Worm (Caenorhabditis elegans) whole organism, L2 larva: ENCODE data around the gene str-171.
"Not testable (repeated sequence)": the region's sequence is repeated elsewhere in the genome, so short reads cannot be mapped to it uniquely, and the experiment has no call there.

ENCODE experiments used
- C34F6.9 ChIP-seq: fragments of 150-350 bp; optimal IDR thresholded peaks from 2 replicates; lab custom pipeline; 2014; ENCODE audit warnings: missing biosample characterization, missing genetic modification characterization
- F13H6.1 ChIP-seq: sonication (generic microtip); optimal IDR thresholded peaks from 2 replicates; lab custom pipeline; 2016; ENCODE audit warnings: missing genetic modification characterization, missing compliant biosample characterization
- R02D3.7 ChIP-seq: fragments of 150-350 bp; optimal IDR thresholded peaks from 2 replicates; lab custom pipeline; 2014; ENCODE audit warnings: missing biosample characterization, missing genetic modification characterization
- Y55F3AM.14 ChIP-seq: fragments of 200-800 bp; sonication (Bioruptor generic); optimal IDR thresholded peaks from 2 replicates; lab custom pipeline; 2018; ENCODE audit warnings: mild to moderate bottlenecking, missing genetic modification characterization, missing compliant biosample characterization
- alr-1 ChIP-seq: fragments of 150-350 bp; optimal IDR thresholded peaks from 2 replicates; lab custom pipeline; 2014; ENCODE audit warnings: missing biosample characterization, missing genetic modification characterization
- ama-1 ChIP-seq: fragments of 150-350 bp; optimal IDR thresholded peaks from 2 replicates; lab custom pipeline; 2018; ENCODE audit warnings: inconsistent platforms
- ceh-16 ChIP-seq: fragments of 150-350 bp; optimal IDR thresholded peaks from 2 replicates; lab custom pipeline; 2014; ENCODE audit warnings: missing biosample characterization, missing genetic modification characterization
- crh-2 ChIP-seq: sonication (generic microtip); optimal IDR thresholded peaks from 2 replicates; lab custom pipeline; 2017; ENCODE audit warnings: missing biosample characterization, missing genetic modification characterization
- gmeb-1 ChIP-seq: fragments of 150-350 bp; optimal IDR thresholded peaks from 2 replicates; lab custom pipeline; 2014; ENCODE audit warnings: missing biosample characterization, missing genetic modification characterization
- lin-11 ChIP-seq: fragments of 150-350 bp; sonication (generic microtip); optimal IDR thresholded peaks from 2 replicates; lab custom pipeline; 2014; ENCODE audit warnings: missing biosample characterization, missing genetic modification characterization, inconsistent platforms, mixed read lengths
- lin-13 ChIP-seq: fragments of 150-350 bp; optimal IDR thresholded peaks from 2 replicates; lab custom pipeline; 2014; ENCODE audit warnings: missing biosample characterization, missing genetic modification reagents, missing genetic modification characterization
- mab-5 ChIP-seq: fragments of 150-350 bp; optimal IDR thresholded peaks from 2 replicates; lab custom pipeline; 2014; ENCODE audit warnings: missing biosample characterization, missing genetic modification characterization
- mdl-1 ChIP-seq, 2 experiments: fragments of 150-350 bp in 1 of 2; sonication (generic microtip) in 1 of 2; optimal IDR thresholded peaks; 2 replicates each; lab custom pipeline; 2017; ENCODE audit warnings: missing biosample characterization in 2 of 2, missing genetic modification characterization in 2 of 2
- nhr-11 ChIP-seq: fragments of 150-350 bp; optimal IDR thresholded peaks from 2 replicates; lab custom pipeline; 2014; ENCODE audit warnings: missing biosample characterization, missing genetic modification characterization
- nhr-21 ChIP-seq: fragments of 150-350 bp; optimal IDR thresholded peaks from 2 replicates; lab custom pipeline; 2014; ENCODE audit warnings: missing biosample characterization, missing genetic modification characterization
- nhr-6 ChIP-seq: fragments of 150-350 bp; optimal IDR thresholded peaks from 2 replicates; lab custom pipeline; 2014; ENCODE audit warnings: missing biosample characterization, missing genetic modification characterization
- peb-1 ChIP-seq: fragments of 150-350 bp; optimal IDR thresholded peaks from 2 replicates; lab custom pipeline; 2014; ENCODE audit warnings: missing biosample characterization, missing genetic modification characterization
- skn-1 ChIP-seq: sonication (generic microtip); optimal IDR thresholded peaks from 2 replicates; lab custom pipeline; 2017; ENCODE audit warnings: missing biosample characterization, missing genetic modification characterization
- sma-9 ChIP-seq, 2 experiments: fragments of 150-350 bp in 1 of 2; sonication (generic microtip) in 1 of 2; optimal IDR thresholded peaks; 2 replicates each; lab custom pipeline; 2014 to 2016; ENCODE audit warnings: missing genetic modification characterization in 2 of 2, mild to moderate bottlenecking in 1 of 2, missing biosample characterization in 1 of 2, missing compliant biosample characterization in 1 of 2, missing genetic modification reagents in 1 of 2, moderate library complexity in 1 of 2
- snpc-4 ChIP-seq: fragments of 150-350 bp; optimal IDR thresholded peaks from 2 replicates; lab custom pipeline; 2014; ENCODE audit warnings: missing biosample characterization, missing genetic modification characterization
- unc-39 ChIP-seq: fragments of 150-350 bp; optimal IDR thresholded peaks from 2 replicates; lab custom pipeline; 2014; ENCODE audit warnings: missing biosample characterization, missing genetic modification characterization
- unc-55 ChIP-seq: fragments of 150-350 bp; sonication (generic microtip); optimal IDR thresholded peaks from 3 replicates; lab custom pipeline; 2014; ENCODE audit warnings: missing biosample characterization, missing genetic modification reagents, missing genetic modification characterization
- zag-1 ChIP-seq: fragments of 150-350 bp; optimal IDR thresholded peaks from 2 replicates; lab custom pipeline; 2014; ENCODE audit warnings: missing biosample characterization, missing genetic modification characterization
- ztf-1 ChIP-seq: fragments of 200-800 bp; sonication (Bioruptor generic); conservative IDR thresholded peaks from 2 replicates; pipeline ENCODE4 v1.3.6; 2022; ENCODE audit warnings: missing genetic modification characterization, missing compliant biosample characterization

The str-171 gene

DNA sequence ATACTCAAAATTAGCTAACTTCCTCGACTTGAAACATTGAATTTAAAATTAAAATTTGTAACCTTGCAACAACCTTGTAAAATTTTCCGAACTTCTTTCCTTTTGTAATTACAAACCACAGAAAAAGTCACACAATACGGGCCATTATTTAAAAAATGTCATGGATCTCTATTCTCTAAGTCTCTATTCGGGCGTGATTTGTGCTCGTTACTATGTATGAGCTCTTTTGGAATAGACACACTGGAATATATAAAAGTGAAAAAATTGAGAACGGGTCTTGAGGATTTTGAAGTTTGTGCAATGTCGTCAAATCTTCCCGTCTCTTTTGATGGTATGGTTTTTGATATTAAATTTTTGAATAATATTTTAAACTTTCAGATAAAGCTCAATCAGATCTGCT lies 4.4 kb downstream of the str-171 start, which contains the start of gene srr-7:
Gene srr-7 (plus strand): TSS at position 301 of the 400 bp plus-strand sequence.
- TF ChIP-seq ama-1, result no peak

DNA sequence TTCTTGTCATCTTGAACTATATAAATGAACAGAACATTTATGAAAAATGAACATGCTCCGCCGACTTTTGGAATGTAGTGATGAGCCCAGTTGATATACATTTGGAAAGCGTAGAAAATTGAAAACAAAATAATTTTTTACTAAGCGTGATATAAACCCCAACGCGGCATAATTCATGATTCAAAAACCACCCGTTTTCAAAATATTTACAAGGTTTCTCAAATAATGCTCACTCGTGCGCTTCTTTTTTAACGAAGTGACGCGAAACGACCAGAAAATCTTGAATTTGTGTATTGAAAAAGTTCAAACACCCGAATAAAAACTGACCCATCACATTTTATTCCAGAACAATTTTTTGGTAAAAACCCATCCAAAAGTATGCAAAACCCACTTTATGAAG lies 4.9 kb downstream of the str-171 start, which contains the start of gene srj-27:
Gene srj-27 (minus strand): TSS at position 101 of the 400 bp plus-strand sequence.
- TF ChIP-seq ceh-16 (no peak), crh-2 (no peak), R02D3.7 (no peak), zag-1 (tag; lab: Kevin White, UChicago) (no peak), ztf-1 (GFP tag; lab: Robert Waterston, UW) (no peak), Y55F3AM.14 (no peak), mab-5 (tag; lab: Kevin White, UChicago) (no peak)

DNA sequence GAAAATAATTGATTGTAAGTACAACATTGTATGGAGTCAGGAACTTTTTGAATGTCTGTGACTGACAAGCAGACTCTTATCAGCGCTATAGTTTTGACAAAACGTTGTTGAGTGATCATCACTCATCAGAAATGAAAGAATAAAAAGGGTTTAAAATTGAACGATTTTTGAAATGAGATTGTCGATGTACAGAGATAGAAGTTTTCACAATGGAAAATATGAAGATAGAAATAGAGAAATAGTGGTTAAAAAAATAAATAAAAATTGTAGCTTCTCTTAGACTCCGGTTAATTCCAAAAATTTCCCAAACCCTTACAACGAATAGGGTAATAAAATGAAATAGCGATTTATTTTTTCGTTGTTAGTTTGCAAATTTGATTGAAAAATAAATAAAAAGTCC lies 7.2 kb downstream of the str-171 start, which contains the start of gene ugt-30:
Gene ugt-30 (minus strand): TSS at position 101 of the 400 bp plus-strand sequence.
- TF ChIP-seq ztf-1 (GFP tag; lab: Robert Waterston, UW); alr-1; C34F6.9 (tag; lab: Kevin White, UChicago): not testable (repeated sequence)

DNA sequence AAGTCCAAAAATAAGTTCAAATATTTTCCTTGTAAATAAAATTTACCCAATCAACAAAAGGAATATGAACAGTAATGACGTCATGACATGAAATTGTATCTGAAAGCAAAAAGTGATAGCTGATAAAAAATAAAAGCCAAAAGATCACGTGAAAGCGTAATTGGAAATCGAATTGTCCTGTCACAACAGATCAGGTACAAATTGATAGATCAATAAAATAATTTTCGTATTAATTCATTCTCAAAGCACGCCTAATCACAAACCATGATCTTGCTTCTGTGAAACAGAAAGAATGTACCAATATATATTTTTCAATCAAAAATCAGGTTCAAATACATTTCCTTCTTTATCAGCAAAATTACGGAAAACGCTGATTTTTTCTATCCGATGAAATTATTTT lies 12.8 kb downstream of the str-171 start, which contains the start of gene flor-1:
Gene flor-1 (minus strand): TSS at position 101 of the 400 bp plus-strand sequence.
- no peak for TF ChIP-seq unc-55

DNA sequence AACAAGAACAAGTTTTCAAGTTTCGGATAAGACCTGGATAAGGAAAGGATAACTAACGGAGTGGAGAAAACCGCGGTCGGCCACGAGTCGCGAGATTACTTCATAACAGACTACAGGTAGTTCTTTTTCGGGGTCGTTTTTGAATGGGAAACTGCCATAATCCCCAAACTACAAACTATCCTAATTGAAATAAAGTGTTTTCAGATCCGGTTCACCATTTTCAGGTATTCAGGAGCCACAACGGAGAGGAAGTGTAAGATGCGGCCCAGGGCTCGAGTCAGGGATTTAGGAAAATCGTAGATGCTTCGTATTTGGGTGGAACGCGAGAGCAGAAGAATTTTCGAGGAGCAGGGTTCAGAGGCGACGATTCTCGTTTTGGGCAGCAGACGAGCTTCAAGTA lies 16.4 kb downstream of the str-171 start, which contains the start of gene T01G5.8:
Gene T01G5.8 (plus strand): TSS at position 301 of the 400 bp plus-strand sequence.
- TF ChIP-seq F13H6.1 (tag; lab: Kevin White, UChicago); zag-1 (tag; lab: Kevin White, UChicago); ceh-16: not testable (repeated sequence)
- TF ChIP-seq, all 48 proteins: peak for 0; not testable (repeated sequence) for 48

DNA sequence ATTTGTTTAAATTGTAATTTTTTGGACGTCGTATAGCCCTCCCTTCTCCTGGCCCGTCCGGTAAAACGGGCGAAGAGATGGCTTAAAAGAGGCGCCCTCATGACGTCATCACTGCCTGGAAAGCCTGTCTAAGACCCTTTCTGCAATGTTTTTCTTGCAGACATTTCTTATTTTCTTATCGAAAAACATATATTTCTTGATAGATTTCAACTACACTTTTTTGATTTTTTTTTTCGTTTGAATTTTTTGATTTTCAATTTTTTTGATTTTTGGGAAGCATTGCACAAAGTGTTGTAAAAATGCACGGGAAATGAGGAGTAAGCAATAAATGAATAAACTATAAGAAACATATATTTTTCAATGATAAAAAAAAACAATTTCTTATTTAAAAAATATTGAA lies 18.3 kb downstream of the str-171 start, which contains the start of gene T01G5.6:
Gene T01G5.6 (minus strand): TSS at position 101 of the 400 bp plus-strand sequence.
- no peak for TF ChIP-seq snpc-4 (tag; lab: Kevin White, UChicago)
- TF ChIP-seq ztf-1 (GFP tag; lab: Robert Waterston, UW), result no peak
- no peak for TF ChIP-seq ceh-16
- TF ChIP-seq peb-1 (tag; lab: Kevin White, UChicago), result no peak

DNA sequence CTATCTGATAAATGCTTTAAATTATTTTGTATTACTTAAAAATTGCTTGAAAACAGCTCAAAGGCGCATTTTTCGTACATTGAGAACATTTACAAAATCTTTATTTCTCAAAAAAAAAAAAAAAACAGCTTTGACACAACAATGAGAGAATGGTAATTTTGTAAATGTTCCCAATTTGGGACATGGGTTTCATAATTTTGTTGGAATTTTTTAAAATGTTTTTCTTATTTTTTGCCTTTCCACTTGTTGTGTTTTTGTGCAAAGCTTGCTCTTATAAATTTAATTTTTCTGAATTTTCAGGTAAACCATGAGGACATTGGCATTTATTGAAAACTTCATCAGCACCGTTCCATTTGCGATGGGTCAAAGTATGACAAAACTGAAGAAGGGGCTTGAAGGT lies 20.7 kb downstream of the str-171 start, which contains the start of gene T01G5.7:
Gene T01G5.7 (plus strand): TSS at position 301 of the 400 bp plus-strand sequence.
- TF ChIP-seq unc-39 (tag; lab: Kevin White, UChicago), result no peak
- TF ChIP-seq skn-1 (tag; lab: Kevin White, UChicago), result no peak
- no peak for TF ChIP-seq zag-1 (tag; lab: Kevin White, UChicago)

DNA sequence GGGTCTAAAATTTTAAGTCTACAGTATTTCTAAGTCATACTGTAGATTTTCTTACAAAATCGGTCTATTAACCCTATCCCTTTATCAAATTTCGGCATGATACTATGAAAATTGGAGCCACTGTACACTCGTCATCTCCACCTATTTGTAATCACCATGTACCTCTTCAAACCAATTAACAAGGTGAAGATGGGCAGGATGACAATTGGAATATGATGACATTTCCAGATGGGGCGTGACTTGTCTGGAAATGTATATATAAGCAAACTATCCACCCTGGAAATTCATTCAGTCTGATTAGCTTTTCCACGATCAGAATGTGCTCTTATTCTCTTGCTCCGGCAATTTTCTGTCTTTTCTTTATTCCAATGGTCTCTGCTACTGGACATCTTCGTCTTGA lies 23.1 kb downstream of the str-171 start, which contains the start of gene Y75B12A.2:
Gene Y75B12A.2 (plus strand): TSS at position 301 of the 400 bp plus-strand sequence.
- TF ChIP-seq lin-11 (tag; lab: Kevin White, UChicago) (no peak), unc-39 (tag; lab: Kevin White, UChicago) (no peak), ztf-1 (GFP tag; lab: Robert Waterston, UW) (no peak), sma-9 (GFP tag; optimal IDR thresholded peaks at IDR 0.05; lab: Kevin White, UChicago) (no peak), sma-9 (tag; optimal IDR thresholded peaks at IDR 0.05; lab: Kevin White, UChicago) (no peak), nhr-6 (no peak), nhr-21 (tag; lab: Kevin White, UChicago) (no peak), gmeb-1 (no peak), mdl-1 (tag; optimal IDR thresholded peaks at IDR 0.05; lab: Kevin White, UChicago) (no peak), nhr-11 (tag; lab: Kevin White, UChicago) (no peak)

DNA sequence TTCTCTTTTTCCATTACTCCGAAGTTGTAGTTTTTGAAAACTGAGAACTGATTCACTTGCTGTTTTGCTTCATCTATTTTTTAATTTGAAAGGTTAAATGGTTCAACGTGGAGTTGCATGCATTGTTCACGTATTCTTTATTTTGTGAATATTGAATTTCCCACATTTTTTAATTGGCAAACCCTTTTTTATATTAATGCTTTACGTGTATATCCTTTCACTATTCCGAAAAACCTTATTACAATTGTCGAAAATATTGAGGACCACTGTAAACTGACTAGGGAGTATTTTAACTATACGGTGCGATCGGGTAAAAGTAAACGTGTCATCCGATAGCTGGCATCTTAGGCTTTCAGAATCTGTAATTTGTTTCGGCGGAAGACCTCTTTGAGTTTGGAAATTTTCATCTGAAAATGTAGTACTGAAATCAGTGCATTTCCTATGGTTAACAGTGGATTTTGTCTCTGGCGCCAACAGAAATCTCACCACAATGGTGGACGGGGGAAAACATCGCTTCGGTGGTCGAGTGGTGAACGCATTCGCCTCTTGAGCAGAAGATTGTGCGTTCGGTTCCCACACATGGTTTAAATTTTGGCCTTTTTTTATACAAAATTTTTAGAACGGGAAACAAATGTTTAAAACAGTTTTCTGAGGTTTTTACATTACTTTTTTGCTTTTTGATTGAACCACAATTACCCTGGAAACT lies 26.3 kb downstream of the str-171 start, which contains the start of gene C01G10.14:
Gene C01G10.14 (minus strand): TSS at position 51 of the 706 bp plus-strand sequence.
- TF ChIP-seq snpc-4 (tag; lab: Kevin White, UChicago); F13H6.1 (tag; lab: Kevin White, UChicago); lin-13 (GFP tag; lab: Kevin White, UChicago): not testable (repeated sequence)
